Worm (Caenorhabditis elegans) whole organism, young adult: ENCODE data around the gene scc-1.
"Not testable (repeated sequence)": the region's sequence is repeated elsewhere in the genome, so short reads cannot be mapped to it uniquely, and the experiment has no call there.

Source experiments
- B0019.2 ChIP-seq: fragments of 200-800 bp; sonication (Bioruptor generic); conservative IDR thresholded peaks from 2 replicates; pipeline ENCODE4 v1.3.6; 2022; ENCODE audit warnings: missing genetic modification reagents, missing genetic modification characterization, missing compliant biosample characterization
- B0336.3 ChIP-seq: fragments of 200-800 bp; sonication (Bioruptor generic); IDR thresholded peaks from 2 replicates; pipeline ENCODE4 v1.3.6; 2022; ENCODE audit warnings: missing genetic modification characterization, missing compliant biosample characterization
- F23B12.7 ChIP-seq: sonication (generic microtip); optimal IDR thresholded peaks from 2 replicates; lab custom pipeline; 2017; ENCODE audit warnings: missing genetic modification characterization, mild to moderate bottlenecking, missing compliant biosample characterization, antibody characterized with exemption, moderate library complexity; ENCODE audit not compliant: insufficient read depth
- F33H1.4 ChIP-seq: fragments of 200-800 bp; sonication (Bioruptor generic); IDR thresholded peaks from 2 replicates; pipeline ENCODE4 v1.3.6; 2022; ENCODE audit warnings: missing genetic modification reagents, missing genetic modification characterization, missing compliant biosample characterization
- F37B4.10 ChIP-seq: fragments of 200-800 bp; sonication (Bioruptor generic); IDR thresholded peaks from 2 replicates; pipeline ENCODE4 v1.3.6; 2022; ENCODE audit warnings: missing genetic modification characterization, missing compliant biosample characterization
- K12H6.12 ChIP-seq: fragments of 200-800 bp; sonication (Bioruptor generic); optimal IDR thresholded peaks from 2 replicates; lab custom pipeline; 2018; ENCODE audit warnings: mild to moderate bottlenecking, missing genetic modification characterization, missing compliant biosample characterization
- Y53F4B.3 ChIP-seq: fragments of 200-800 bp; sonication (Bioruptor generic); IDR thresholded peaks from 2 replicates; pipeline ENCODE4 v1.3.6; 2022; ENCODE audit warnings: missing genetic modification reagents, missing genetic modification characterization, missing compliant biosample characterization
- Y67H2A.10 ChIP-seq: fragments of 200-800 bp; sonication (Bioruptor generic); conservative IDR thresholded peaks from 2 replicates; pipeline ENCODE4 v1.3.6; 2022; ENCODE audit warnings: missing genetic modification reagents, missing genetic modification characterization, missing compliant biosample characterization
- Y79H2A.3 ChIP-seq: fragments of 200-800 bp; sonication (Bioruptor generic); conservative IDR thresholded peaks from 2 replicates; pipeline ENCODE4 v1.3.6; 2022; ENCODE audit warnings: missing genetic modification reagents, missing genetic modification characterization, missing compliant biosample characterization
- Y95B8A.8 ChIP-seq: fragments of 200-800 bp; sonication (Bioruptor generic); IDR thresholded peaks from 2 replicates; pipeline ENCODE4 v1.3.6; 2022; ENCODE audit warnings: missing genetic modification reagents, missing genetic modification characterization, missing compliant biosample characterization
- ZK185.1 ChIP-seq: sonication (generic microtip); optimal IDR thresholded peaks from 2 replicates; lab custom pipeline; 2016; ENCODE audit warnings: mild to moderate bottlenecking, missing genetic modification characterization, missing compliant biosample characterization; ENCODE audit not compliant: poor library complexity, severe bottlenecking
- athp-1 ChIP-seq: sonication (generic microtip); optimal IDR thresholded peaks from 2 replicates; lab custom pipeline; 2017; ENCODE audit warnings: mild to moderate bottlenecking, missing genetic modification characterization, missing compliant biosample characterization
- attf-3 ChIP-seq: fragments of 200-800 bp; sonication (Bioruptor generic); conservative IDR thresholded peaks from 2 replicates; pipeline ENCODE4 v1.3.6; 2022; ENCODE audit warnings: missing genetic modification reagents, missing genetic modification characterization, missing compliant biosample characterization
- attf-5 ChIP-seq: fragments of 200-800 bp; sonication (Bioruptor generic); optimal IDR thresholded peaks from 2 replicates; lab custom pipeline; 2018; ENCODE audit warnings: mild to moderate bottlenecking, missing genetic modification characterization, missing compliant biosample characterization
- attf-6 ChIP-seq: fragments of 200-800 bp; sonication (Bioruptor generic); IDR thresholded peaks from 2 replicates; pipeline ENCODE4 v1.3.6; 2022; ENCODE audit warnings: missing genetic modification reagents, missing genetic modification characterization, missing compliant biosample characterization
- bed-2 ChIP-seq: fragments of 200-800 bp; sonication (Bioruptor generic); IDR thresholded peaks from 2 replicates; pipeline ENCODE4 v1.3.6; 2022; ENCODE audit warnings: missing genetic modification reagents, missing genetic modification characterization, missing compliant biosample characterization
- cebp-1 ChIP-seq, 2 experiments: fragments of 200-800 bp in 1 of 2; sonication (Bioruptor generic) in 1 of 2; sonication (generic microtip) in 1 of 2; IDR thresholded peaks in 1 of 2; optimal IDR thresholded peaks in 1 of 2; 2 replicates each; pipeline versions ENCODE4 v1.3.6 to Lab custom; 2017 to 2022; ENCODE audit warnings: missing compliant biosample characterization in 2 of 2, missing genetic modification characterization in 2 of 2, mild to moderate bottlenecking in 1 of 2, missing genetic modification reagents in 1 of 2, moderate library complexity in 1 of 2
- ceh-27 ChIP-seq: fragments of 200-800 bp; sonication (Bioruptor generic); optimal IDR thresholded peaks from 2 replicates; lab custom pipeline; 2018; ENCODE audit warnings: mild to moderate bottlenecking, missing genetic modification characterization, moderate library complexity, missing compliant biosample characterization
- ceh-91 ChIP-seq: fragments of 200-800 bp; sonication (Bioruptor generic); IDR thresholded peaks from 2 replicates; pipeline ENCODE4 v1.3.6; 2022; ENCODE audit warnings: missing genetic modification reagents, missing genetic modification characterization, missing compliant biosample characterization
- die-1 ChIP-seq: sonication (generic microtip); optimal IDR thresholded peaks from 2 replicates; lab custom pipeline; 2016; ENCODE audit warnings: missing genotype, mild to moderate bottlenecking, missing genetic modification characterization, missing compliant biosample characterization
- egl-18 ChIP-seq: fragments of 200-800 bp; sonication (Bioruptor generic); IDR thresholded peaks from 2 replicates; pipeline ENCODE4 v1.3.6; 2022; ENCODE audit warnings: missing genetic modification reagents, missing genetic modification characterization, missing compliant biosample characterization
- egl-44 ChIP-seq: fragments of 200-800 bp; sonication (Bioruptor generic); IDR thresholded peaks from 2 replicates; pipeline ENCODE4 v1.3.6; 2022; ENCODE audit warnings: missing genetic modification reagents, missing genetic modification characterization, missing compliant biosample characterization
- egrh-3 ChIP-seq: fragments of 200-800 bp; sonication (Bioruptor generic); IDR thresholded peaks from 2 replicates; pipeline ENCODE4 v1.3.6; 2022; ENCODE audit warnings: missing genetic modification reagents, missing genetic modification characterization, missing compliant biosample characterization
- ekl-4 ChIP-seq: fragments of 200-800 bp; sonication (Bioruptor generic); IDR thresholded peaks from 2 replicates; pipeline ENCODE4 v1.3.6; 2022; ENCODE audit warnings: missing genetic modification reagents, missing genetic modification characterization, missing compliant biosample characterization
- hmg-1.2 ChIP-seq: fragments of 200-800 bp; sonication (Bioruptor generic); IDR thresholded peaks from 2 replicates; pipeline ENCODE4 v1.3.6; 2022; ENCODE audit warnings: missing genetic modification reagents, missing genetic modification characterization, missing compliant biosample characterization
- hmg-20 ChIP-seq: fragments of 200-800 bp; sonication (Bioruptor generic); IDR thresholded peaks from 2 replicates; pipeline ENCODE4 v1.3.6; 2022; ENCODE audit warnings: missing genetic modification reagents, missing genetic modification characterization, missing compliant biosample characterization
- lin-26 ChIP-seq: fragments of 200-800 bp; sonication (Bioruptor generic); IDR thresholded peaks from 2 replicates; pipeline ENCODE4 v1.3.6; 2022; ENCODE audit warnings: missing genetic modification reagents, missing genetic modification characterization, missing compliant biosample characterization
- lin-35 ChIP-seq, 3 experiments: fragments of 150-350 bp in 2 of 3; sonication (generic microtip) in 1 of 3; optimal IDR thresholded peaks; 2 replicates each; lab custom pipeline; 2014 to 2018; ENCODE audit warnings: missing biosample characterization in 3 of 3, missing genetic modification characterization in 3 of 3, missing genetic modification reagents in 3 of 3
- lin-54 ChIP-seq: fragments of 200-800 bp; sonication (Bioruptor generic); optimal IDR thresholded peaks from 2 replicates; lab custom pipeline; 2018; ENCODE audit warnings: mild to moderate bottlenecking, missing genetic modification characterization, missing compliant biosample characterization
- lir-1 ChIP-seq: fragments of 200-800 bp; sonication (Bioruptor generic); conservative IDR thresholded peaks from 2 replicates; pipeline ENCODE4 v1.3.6; 2022; ENCODE audit warnings: missing genetic modification reagents, missing genetic modification characterization, missing compliant biosample characterization
- madf-10 ChIP-seq: sonication (generic microtip); optimal IDR thresholded peaks from 2 replicates; lab custom pipeline; 2016; ENCODE audit warnings: mild to moderate bottlenecking, missing genetic modification characterization, missing compliant biosample characterization
- madf-3 ChIP-seq: fragments of 200-800 bp; sonication (Bioruptor generic); IDR thresholded peaks from 2 replicates; pipeline ENCODE4 v1.3.6; 2022; ENCODE audit warnings: missing genetic modification reagents, missing genetic modification characterization, missing compliant biosample characterization
- madf-8 ChIP-seq: fragments of 200-800 bp; sonication (Bioruptor generic); conservative IDR thresholded peaks from 2 replicates; pipeline ENCODE4 v1.3.6; 2022; ENCODE audit warnings: missing genetic modification reagents, missing genetic modification characterization, missing compliant biosample characterization
- nfyb-1 ChIP-seq: fragments of 200-800 bp; sonication (Bioruptor generic); IDR thresholded peaks from 2 replicates; pipeline ENCODE4 v1.3.6; 2022; ENCODE audit warnings: missing genetic modification reagents, missing genetic modification characterization, missing compliant biosample characterization
- nhr-90 ChIP-seq: sonication (generic microtip); optimal IDR thresholded peaks from 2 replicates; lab custom pipeline; 2016; ENCODE audit warnings: missing genotype, mild to moderate bottlenecking, missing genetic modification characterization, missing compliant biosample characterization
- rcor-1 ChIP-seq: fragments of 200-800 bp; sonication (Bioruptor generic); IDR thresholded peaks from 2 replicates; pipeline ENCODE4 v1.3.6; 2022; ENCODE audit warnings: missing genetic modification reagents, missing genetic modification characterization, missing compliant biosample characterization
- rpc-1 ChIP-seq, 2 experiments: fragments of 150-350 bp in 1 of 2; sonication (generic microtip) in 1 of 2; optimal IDR thresholded peaks; 2 replicates each; lab custom pipeline; 2014 to 2018; ENCODE audit warnings: missing biosample characterization in 1 of 2, missing genetic modification characterization in 1 of 2, missing genetic modification reagents in 1 of 2, missing genotype in 1 of 2
- snpc-1.3 ChIP-seq: sonication (generic microtip); optimal IDR thresholded peaks from 2 replicates; lab custom pipeline; 2017; ENCODE audit warnings: missing genetic modification characterization, mild to moderate bottlenecking, missing compliant biosample characterization, antibody characterized with exemption, moderate library complexity, missing genotype, missing genetic modification reagents; ENCODE audit not compliant: insufficient read depth
- snpc-4 ChIP-seq, 5 experiments: fragments of 150-350 bp in 1 of 5; sonication (generic microtip) in 4 of 5; optimal IDR thresholded peaks; 2 replicates each; lab custom pipeline; 2014 to 2018; ENCODE audit warnings: missing genetic modification characterization in 5 of 5, missing biosample characterization in 3 of 5, antibody characterized with exemption in 2 of 5, mild to moderate bottlenecking in 2 of 5, missing compliant biosample characterization in 2 of 5, missing genotype in 2 of 5, moderate library complexity in 2 of 5, missing genetic modification reagents in 1 of 5
- tbp1 ChIP-seq: fragments of 200-800 bp; sonication (Bioruptor generic); optimal IDR thresholded peaks from 2 replicates; lab custom pipeline; 2018; ENCODE audit warnings: mild to moderate bottlenecking, missing genetic modification characterization, missing compliant biosample characterization
- unc-130 ChIP-seq: sonication (generic microtip); optimal IDR thresholded peaks from 2 replicates; lab custom pipeline; 2016; ENCODE audit warnings: missing genetic modification reagents, missing genetic modification characterization, missing compliant biosample characterization
- xnd-1 ChIP-seq: sonication (generic microtip); optimal IDR thresholded peaks from 2 replicates; lab custom pipeline; 2016; ENCODE audit warnings: missing genotype, missing genetic modification reagents, missing genetic modification characterization, missing compliant biosample characterization
- ztf-25 ChIP-seq: fragments of 200-800 bp; sonication (Bioruptor generic); IDR thresholded peaks from 2 replicates; pipeline ENCODE4 v1.3.6; 2022; ENCODE audit warnings: missing genetic modification reagents, missing genetic modification characterization, missing compliant biosample characterization
- ztf-28 ChIP-seq: fragments of 200-800 bp; sonication (Bioruptor generic); IDR thresholded peaks from 2 replicates; pipeline ENCODE4 v1.3.6; 2022; ENCODE audit warnings: missing genetic modification reagents, missing genetic modification characterization, missing compliant biosample characterization

Gene scc-1

ce11 chrII:4701482-4702119 lies 3.1 kb downstream of the scc-1 start, which contains the start of gene unc-85:
TSS of gene unc-85 (plus strand) at chrII:4702069.
- TF ChIP-seq Y53F4B.3 (peak; percentile 87), egl-44 (GFP tag; lab: Robert Waterston, UW) (peak; percentile 85), F23B12.7 (peak; percentile 45), B0019.2 (GFP tag; lab: Robert Waterston, UW) (peak; percentile 98), xnd-1 (tag; lab: Kevin White, UChicago) (peak; percentile 88), rcor-1 (GFP tag; lab: Robert Waterston, UW) (peak; percentile 96), lin-26 (GFP tag; lab: Robert Waterston, UW) (peak; percentile 79), attf-3 (peak; percentile 84), snpc-1.3 (tag; lab: Kevin White, UChicago) (peak; percentile 36), F37B4.10 (GFP tag; lab: Robert Waterston, UW) (0 out of 2 replicates have a peak, but pooled peaks have one; percentile 69), ceh-91 (GFP tag; lab: Robert Waterston, UW) (peak; percentile 100), lin-54 (GFP tag; lab: Kevin White, UChicago) (peak; percentile 86), ztf-25 (GFP tag; lab: Robert Waterston, UW) (peak; percentile 93), attf-6 (peak; percentile 77), nfyb-1 (peak; percentile 95), K12H6.12 (tag; lab: Kevin White, UChicago) (peak; percentile 2), bed-2 (peak; percentile 94), ztf-28 (GFP tag; lab: Robert Waterston, UW) (peak; percentile 98), cebp-1 (GFP tag; IDR thresholded peaks at IDR 0.05; lab: Robert Waterston, UW) (peak; percentile 78), cebp-1 (tag; optimal IDR thresholded peaks at IDR 0.05; lab: Kevin White, UChicago) (peak; percentile 79), lin-35 (GFP tag; optimal IDR thresholded peaks at IDR 0.05; lab: Kevin White, UChicago) (peak; percentile 54 to 70 (median 60)), snpc-4 (tag; optimal IDR thresholded peaks at IDR 0.05; lab: Kevin White, UChicago) (peak; percentile 20 to 66 (median 58)), ekl-4 (GFP tag; lab: Robert Waterston, UW) (peak; percentile 97), unc-130 (peak; percentile 56), Y67H2A.10 (peak; percentile 91), rpc-1 (optimal IDR thresholded peaks at IDR 0.05; lab: Kevin White, UChicago) (peak; percentile 35), attf-5 (GFP tag; lab: Kevin White, UChicago) (peak; percentile 90), F33H1.4 (GFP tag; lab: Robert Waterston, UW) (peak; percentile 96), ceh-27 (GFP tag; lab: Kevin White, UChicago) (peak; percentile 70), nhr-90 (peak; percentile 34), athp-1 (tag; lab: Kevin White, UChicago) (peak; percentile 46), lir-1 (GFP tag; lab: Robert Waterston, UW) (peak; percentile 86), Y95B8A.8 (GFP tag; lab: Robert Waterston, UW) (peak; percentile 99), egl-18 (GFP tag; lab: Robert Waterston, UW) (0 out of 2 replicates have a peak, but pooled peaks have one; percentile 52), tbp1 (peak; percentile 61), hmg-1.2 (GFP tag; lab: Robert Waterston, UW) (peak; percentile 86), hmg-20 (GFP tag; lab: Robert Waterston, UW) (peak; percentile 74; the same call in 1 of the 2 replicates), B0336.3 (GFP tag; lab: Robert Waterston, UW) (peak; percentile 69), die-1 (tag; lab: Kevin White, UChicago) (peak; percentile 28), egrh-3 (GFP tag; lab: Robert Waterston, UW) (peak; percentile 85), madf-8 (GFP tag; lab: Robert Waterston, UW) (peak; percentile 97), madf-10 (peak; percentile 44), Y79H2A.3 (GFP tag; lab: Robert Waterston, UW) (peak; percentile 89), madf-3 (GFP tag; lab: Robert Waterston, UW) (peak; percentile 95), ZK185.1 (peak; percentile 32)
- not testable (repeated sequence) for TF ChIP-seq snpc-4 (GFP tag; optimal IDR thresholded peaks at IDR 0.05; lab: Kevin White, UChicago); rpc-1 (tag; optimal IDR thresholded peaks at IDR 0.05; lab: Kevin White, UChicago)
